Worm (Caenorhabditis elegans) whole organism, L3 larva: ENCODE measurements around the gene mak-2.
A peak's percentile ranks its signal among the peaks of the same experiment; 100 is the strongest.
"Not testable (repeated sequence)": the region's sequence is repeated elsewhere in the genome, so short reads cannot be mapped to it uniquely, and the experiment has no call there.

Source experiments
- ZK546.5 ChIP-seq: sonication (generic microtip); optimal IDR thresholded peaks from 2 replicates; lab custom pipeline; 2017; ENCODE audit warnings: missing biosample characterization, missing genetic modification characterization
- aly-2 ChIP-seq: fragments of 150-350 bp; optimal IDR thresholded peaks from 2 replicates; lab custom pipeline; 2014; ENCODE audit warnings: missing biosample characterization, missing genetic modification characterization
- ceh-82 ChIP-seq: fragments of 150-350 bp; optimal IDR thresholded peaks from 2 replicates; lab custom pipeline; 2014; ENCODE audit warnings: missing biosample characterization, missing genetic modification characterization
- egl-27 ChIP-seq: sonication (generic microtip); optimal IDR thresholded peaks from 4 replicates; lab custom pipeline; 2017; ENCODE audit warnings: missing biosample characterization, missing genetic modification reagents, missing genetic modification characterization
- egl-5 ChIP-seq: fragments of 150-350 bp; optimal IDR thresholded peaks from 2 replicates; lab custom pipeline; 2017; ENCODE audit warnings: missing biosample characterization, missing genetic modification reagents, missing genetic modification characterization, inconsistent platforms
- elt-1 ChIP-seq: fragments of 150-350 bp; optimal IDR thresholded peaks from 2 replicates; lab custom pipeline; 2014; ENCODE audit warnings: missing biosample characterization, missing genetic modification characterization
- elt-2 ChIP-seq: sonication (generic microtip); optimal IDR thresholded peaks from 2 replicates; lab custom pipeline; 2016; ENCODE audit warnings: missing genetic modification reagents, mild to moderate bottlenecking, missing genetic modification characterization, missing compliant biosample characterization
- elt-3 ChIP-seq, 3 experiments: fragments of 150-350 bp in 1 of 3; sonication (generic microtip) in 2 of 3; optimal IDR thresholded peaks; 2 replicates in 2 of 3; 4 replicates in 1 of 3; lab custom pipeline; 2014 to 2017; ENCODE audit warnings: missing biosample characterization in 3 of 3, missing genetic modification characterization in 3 of 3
- eor-1 ChIP-seq, 2 experiments: fragments of 150-350 bp; optimal IDR thresholded peaks; 2 replicates each; lab custom pipeline; 2014 to 2018; ENCODE audit warnings: missing biosample characterization in 2 of 2, missing genetic modification characterization in 2 of 2
- fkh-10 ChIP-seq: sonication (generic microtip); optimal IDR thresholded peaks from 2 replicates; lab custom pipeline; 2017; ENCODE audit warnings: missing biosample characterization, missing genetic modification reagents, missing genetic modification characterization
- fkh-2 ChIP-seq: fragments of 150-350 bp; optimal IDR thresholded peaks from 2 replicates; lab custom pipeline; 2014; ENCODE audit warnings: missing biosample characterization, missing genetic modification reagents, missing genetic modification characterization
- fos-1 ChIP-seq: fragments of 150-350 bp; optimal IDR thresholded peaks from 2 replicates; lab custom pipeline; 2014; ENCODE audit warnings: missing biosample characterization, missing genetic modification characterization
- hmg-11 ChIP-seq: sonication (generic microtip); optimal IDR thresholded peaks from 2 replicates; lab custom pipeline; 2016; ENCODE audit warnings: missing genetic modification characterization, missing compliant biosample characterization
- jun-1 ChIP-seq: fragments of 150-350 bp; optimal IDR thresholded peaks from 2 replicates; lab custom pipeline; 2014; ENCODE audit warnings: missing biosample characterization, missing genetic modification reagents, missing genetic modification characterization
- lin-39 ChIP-seq: fragments of 150-350 bp; optimal IDR thresholded peaks from 2 replicates; lab custom pipeline; 2018; ENCODE audit warnings: missing biosample characterization, missing genetic modification reagents, missing genetic modification characterization
- lsy-12 ChIP-seq: sonication (generic microtip); optimal IDR thresholded peaks from 2 replicates; lab custom pipeline; 2016; ENCODE audit warnings: mild to moderate bottlenecking, missing genetic modification characterization, missing compliant biosample characterization
- mml-1 ChIP-seq: fragments of 150-350 bp; sonication (generic microtip); optimal IDR thresholded peaks from 3 replicates; lab custom pipeline; 2014; ENCODE audit warnings: missing biosample characterization, missing genetic modification characterization
- nfya-1 ChIP-seq: sonication (generic microtip); optimal IDR thresholded peaks from 2 replicates; lab custom pipeline; 2017; ENCODE audit warnings: missing genetic modification characterization, mild to moderate bottlenecking, missing compliant biosample characterization, antibody characterized with exemption, moderate library complexity; ENCODE audit not compliant: insufficient read depth
- nhr-11 ChIP-seq: fragments of 150-350 bp; optimal IDR thresholded peaks from 2 replicates; lab custom pipeline; 2014; ENCODE audit warnings: missing biosample characterization, missing genetic modification characterization
- nhr-12 ChIP-seq: fragments of 150-350 bp; optimal IDR thresholded peaks from 2 replicates; lab custom pipeline; 2014; ENCODE audit warnings: missing biosample characterization, missing genetic modification characterization
- nhr-23 ChIP-seq: fragments of 150-350 bp; optimal IDR thresholded peaks from 2 replicates; lab custom pipeline; 2014; ENCODE audit warnings: missing biosample characterization, missing genetic modification reagents, missing genetic modification characterization
- nhr-237 ChIP-seq: fragments of 150-350 bp; optimal IDR thresholded peaks from 2 replicates; lab custom pipeline; 2014; ENCODE audit warnings: missing biosample characterization, missing genetic modification characterization
- nhr-25 ChIP-seq: sonication (generic microtip); optimal IDR thresholded peaks from 2 replicates; lab custom pipeline; 2017; ENCODE audit warnings: missing biosample characterization, missing genetic modification characterization
- nhr-28 ChIP-seq: fragments of 150-350 bp; optimal IDR thresholded peaks from 2 replicates; lab custom pipeline; 2014; ENCODE audit warnings: missing biosample characterization, missing genetic modification characterization
- nhr-67 ChIP-seq: fragments of 150-350 bp; optimal IDR thresholded peaks from 2 replicates; lab custom pipeline; 2014; ENCODE audit warnings: missing biosample characterization, missing genetic modification characterization
- nhr-77 ChIP-seq: fragments of 150-350 bp; optimal IDR thresholded peaks from 2 replicates; lab custom pipeline; 2014; ENCODE audit warnings: missing biosample characterization, missing genetic modification characterization
- pqm-1 ChIP-seq: fragments of 150-350 bp; optimal IDR thresholded peaks from 2 replicates; lab custom pipeline; 2017; ENCODE audit warnings: missing biosample characterization, missing genetic modification characterization, inconsistent platforms
- skn-1 ChIP-seq: fragments of 150-350 bp; optimal IDR thresholded peaks from 2 replicates; lab custom pipeline; 2014; ENCODE audit warnings: missing biosample characterization, missing genetic modification characterization
- snpc-4 ChIP-seq: fragments of 150-350 bp; optimal IDR thresholded peaks from 2 replicates; lab custom pipeline; 2014; ENCODE audit warnings: missing biosample characterization, missing genetic modification characterization
- tbx-2 ChIP-seq: sonication (generic microtip); optimal IDR thresholded peaks from 2 replicates; lab custom pipeline; 2016; ENCODE audit warnings: mild to moderate bottlenecking, missing genetic modification characterization, missing compliant biosample characterization
- unc-39 ChIP-seq: sonication (generic microtip); optimal IDR thresholded peaks from 4 replicates; lab custom pipeline; 2017; ENCODE audit warnings: missing biosample characterization, missing genetic modification characterization
- zag-1 ChIP-seq: fragments of 150-350 bp; optimal IDR thresholded peaks from 2 replicates; lab custom pipeline; 2014; ENCODE audit warnings: missing biosample characterization, missing genetic modification characterization

The mak-2 gene

ce11 chrIV:904963-905362 is 19.8 kb downstream of the mak-2 start, which contains the start of gene fbxc-12:
TSS of gene fbxc-12 (plus strand) at chrIV:905263.
- TF ChIP-seq fkh-2; fos-1; nhr-28 (tag; lab: Kevin White, UChicago): not testable (repeated sequence)

- no peak for TF ChIP-seq nhr-77
- TF ChIP-seq nhr-23, result no peak
- no peak for TF ChIP-seq elt-2 (tag; lab: Kevin White, UChicago)
- TF ChIP-seq nfya-1 (tag; lab: Kevin White, UChicago), result no peak
- TF ChIP-seq nhr-11, result no peak
- TF ChIP-seq skn-1, result no peak
- TF ChIP-seq elt-1 (tag; lab: Kevin White, UChicago), result no peak
- no peak for TF ChIP-seq tbx-2 (tag; lab: Kevin White, UChicago)
- no peak for TF ChIP-seq zag-1 (tag; lab: Kevin White, UChicago)
- no peak for TF ChIP-seq elt-3 (tag; optimal IDR thresholded peaks at IDR 0.05; lab: Kevin White, UChicago)
Observed at ce11 chrIV:914856-915255, 29.7 kb downstream of the mak-2 start.

- TF ChIP-seq jun-1 (tag; lab: Kevin White, UChicago), result no peak
- no peak for TF ChIP-seq egl-5 (tag; lab: Kevin White, UChicago)
- TF ChIP-seq, all 47 proteins: peak for 0
Observed at ce11 chrIV:917640-918039, 32.5 kb downstream of the mak-2 start.

- TF ChIP-seq mml-1, result no peak
- no peak for TF ChIP-seq hmg-11
- no peak for TF ChIP-seq ceh-82 (tag; lab: Kevin White, UChicago)
- TF ChIP-seq nhr-67 (tag; lab: Kevin White, UChicago), result no peak
- no peak for TF ChIP-seq aly-2 (tag; lab: Kevin White, UChicago)
- no peak for TF ChIP-seq eor-1 (tag; optimal IDR thresholded peaks at IDR 0.05; lab: Kevin White, UChicago)
- no peak for TF ChIP-seq tbx-2 (tag; lab: Kevin White, UChicago)
- TF ChIP-seq unc-39 (tag; lab: Kevin White, UChicago), result no peak
- no peak for TF ChIP-seq ZK546.5 (tag; lab: Kevin White, UChicago)
- TF ChIP-seq fkh-2, result no peak
- no peak for TF ChIP-seq skn-1
- no peak for TF ChIP-seq snpc-4 (tag; lab: Kevin White, UChicago)
- no peak for TF ChIP-seq nhr-25 (tag; lab: Kevin White, UChicago)
- no peak for TF ChIP-seq nhr-237 (tag; lab: Kevin White, UChicago)
- no peak for TF ChIP-seq fos-1
- no peak for TF ChIP-seq elt-1 (tag; lab: Kevin White, UChicago)
- no peak for TF ChIP-seq nfya-1 (tag; lab: Kevin White, UChicago)
Observed at ce11 chrIV:919690-920089, 34.5 kb downstream of the mak-2 start, which contains the start of gene F58H7.5. TSS of gene F58H7.5 (plus strand) at chrIV:919990.

ce11 chrIV:924323-924932 is 39.3 kb downstream of the mak-2 start, which contains the start of gene lgc-30:
TSS of gene lgc-30 (plus strand) at chrIV:924882.
- TF ChIP-seq nhr-23 (no peak), pqm-1 (tag; lab: Kevin White, UChicago) (no peak), egl-5 (tag; lab: Kevin White, UChicago) (no peak), tbx-2 (tag; lab: Kevin White, UChicago) (no peak), fkh-2 (no peak), ZK546.5 (tag; lab: Kevin White, UChicago) (no peak), jun-1 (tag; lab: Kevin White, UChicago) (no peak), snpc-4 (tag; lab: Kevin White, UChicago) (no peak), egl-27 (tag; lab: Kevin White, UChicago) (no peak), nhr-12 (no peak), lin-39 (tag; lab: Kevin White, UChicago) (no peak), lsy-12 (tag; lab: Kevin White, UChicago) (no peak), fos-1 (no peak), aly-2 (tag; lab: Kevin White, UChicago) (no peak)
- TF ChIP-seq, all 47 proteins: peak for 0

- TF ChIP-seq pqm-1 (tag; lab: Kevin White, UChicago) (no peak), fkh-10 (GFP tag; lab: Kevin White, UChicago) (peak; percentile 93)
Observed at ce11 chrIV:927510-927909, 42.4 kb downstream of the mak-2 start.
